Worm (Caenorhabditis elegans) whole organism, L4 larva: ENCODE measurements around the gene npp-3.
A peak's percentile ranks its signal among the peaks of the same experiment; 100 is the strongest.

Experiments
- F10B5.3 ChIP-seq: sonication (generic microtip); optimal IDR thresholded peaks from 2 replicates; lab custom pipeline; 2016; ENCODE audit warnings: mild to moderate bottlenecking, missing genetic modification characterization, missing compliant biosample characterization
- F49E8.2 ChIP-seq: sonication (generic microtip); optimal IDR thresholded peaks from 2 replicates; lab custom pipeline; 2016; ENCODE audit warnings: missing compliant biosample characterization, mild to moderate bottlenecking, missing genetic modification characterization, borderline replicate concordance
- R02D3.7 ChIP-seq: fragments of 150-350 bp; sonication (generic microtip); optimal IDR thresholded peaks from 3 replicates; lab custom pipeline; 2014; ENCODE audit warnings: missing biosample characterization, missing genetic modification characterization
- T26A8.4 ChIP-seq: fragments of 200-800 bp; sonication (Bioruptor generic); IDR thresholded peaks from 2 replicates; pipeline ENCODE4 v1.3.6; 2022; ENCODE audit warnings: missing genetic modification characterization, missing compliant biosample characterization
- Y5F2A.4 ChIP-seq: fragments of 200-800 bp; sonication (Bioruptor generic); optimal IDR thresholded peaks from 2 replicates; lab custom pipeline; 2018; ENCODE audit warnings: mild to moderate bottlenecking, missing genetic modification characterization, missing compliant biosample characterization
- ama-1 ChIP-seq: fragments of 150-350 bp; optimal IDR thresholded peaks from 2 replicates; lab custom pipeline; 2014; ENCODE audit warnings: inconsistent platforms, mixed read lengths
- arid-1 ChIP-seq: fragments of 200-800 bp; sonication (Bioruptor generic); conservative IDR thresholded peaks from 2 replicates; pipeline ENCODE4 v1.3.6; 2022; ENCODE audit warnings: missing genetic modification reagents, missing genetic modification characterization, missing compliant biosample characterization
- ceh-32 ChIP-seq: sonication (generic microtip); optimal IDR thresholded peaks from 2 replicates; lab custom pipeline; 2016; ENCODE audit warnings: mild to moderate bottlenecking, missing genetic modification characterization, missing compliant biosample characterization; ENCODE audit not compliant: poor library complexity
- ceh-44 ChIP-seq: fragments of 200-800 bp; sonication (Bioruptor generic); IDR thresholded peaks from 2 replicates; pipeline ENCODE4 v1.3.6; 2022; ENCODE audit warnings: missing genetic modification reagents, missing genetic modification characterization, missing compliant biosample characterization
- daf-12 ChIP-seq: fragments of 150-350 bp; optimal IDR thresholded peaks from 2 replicates; lab custom pipeline; 2014; ENCODE audit warnings: missing biosample characterization, missing genetic modification reagents, missing genetic modification characterization
- daf-16 ChIP-seq, 3 experiments: sonication (generic microtip); optimal IDR thresholded peaks; 2 replicates each; lab custom pipeline; 2016 to 2017; ENCODE audit warnings: missing genetic modification characterization in 3 of 3, missing genetic modification reagents in 3 of 3, mild to moderate bottlenecking in 2 of 3, missing compliant biosample characterization in 2 of 3, missing biosample characterization in 1 of 3, moderate library complexity in 1 of 3
- daf-19 ChIP-seq: fragments of 200-800 bp; sonication (Bioruptor generic); conservative IDR thresholded peaks from 2 replicates; pipeline ENCODE4 v1.3.6; 2022; ENCODE audit warnings: missing genetic modification characterization, missing compliant biosample characterization
- daf-8 ChIP-seq: fragments of 200-800 bp; sonication (Bioruptor generic); IDR thresholded peaks from 2 replicates; pipeline ENCODE4 v1.3.6; 2022; ENCODE audit warnings: missing genetic modification characterization, missing compliant biosample characterization
- dmd-8 ChIP-seq: fragments of 200-800 bp; sonication (Bioruptor generic); IDR thresholded peaks from 2 replicates; pipeline ENCODE4 v1.3.6; 2022; ENCODE audit warnings: missing genetic modification characterization, missing compliant biosample characterization
- dmd-9 ChIP-seq: fragments of 200-800 bp; sonication (Bioruptor generic); IDR thresholded peaks from 2 replicates; pipeline ENCODE4 v1.3.6; 2022; ENCODE audit warnings: missing genetic modification reagents, missing genetic modification characterization, missing compliant biosample characterization
- dve-1 ChIP-seq: sonication (generic microtip); optimal IDR thresholded peaks from 2 replicates; lab custom pipeline; 2017; ENCODE audit warnings: antibody characterized with exemption, mild to moderate bottlenecking, missing genetic modification characterization, missing compliant biosample characterization; ENCODE audit not compliant: insufficient read depth
- egl-27 ChIP-seq: sonication (generic microtip); optimal IDR thresholded peaks from 3 replicates; lab custom pipeline; 2017; ENCODE audit warnings: missing biosample characterization, missing genetic modification reagents, missing genetic modification characterization
- hif-1 ChIP-seq, 2 experiments: sonication (generic microtip); optimal IDR thresholded peaks; 2 replicates each; lab custom pipeline; 2016 to 2017; ENCODE audit warnings: missing compliant biosample characterization in 2 of 2, missing genetic modification characterization in 2 of 2, missing genetic modification reagents in 2 of 2, missing genotype in 2 of 2, mild to moderate bottlenecking in 1 of 2
- hlh-30 ChIP-seq: sonication (generic microtip); optimal IDR thresholded peaks from 2 replicates; lab custom pipeline; 2017; ENCODE audit warnings: antibody characterized with exemption, mild to moderate bottlenecking, missing genetic modification characterization, missing compliant biosample characterization; ENCODE audit not compliant: insufficient read depth
- hmg-1.1 ChIP-seq: fragments of 200-800 bp; sonication (Bioruptor generic); IDR thresholded peaks from 2 replicates; pipeline ENCODE4 v1.3.6; 2022; ENCODE audit warnings: missing genetic modification reagents, missing genetic modification characterization, missing compliant biosample characterization
- jun-1 ChIP-seq: fragments of 150-350 bp; optimal IDR thresholded peaks from 2 replicates; lab custom pipeline; 2014; ENCODE audit warnings: missing biosample characterization, missing genetic modification reagents, missing genetic modification characterization
- lin-29 ChIP-seq: fragments of 200-800 bp; sonication (Bioruptor generic); IDR thresholded peaks from 2 replicates; pipeline ENCODE4 v1.3.6; 2022; ENCODE audit warnings: missing genetic modification reagents, missing genetic modification characterization, missing compliant biosample characterization
- lin-38 ChIP-seq: fragments of 200-800 bp; sonication (Bioruptor generic); IDR thresholded peaks from 2 replicates; pipeline ENCODE4 v1.3.6; 2022; ENCODE audit warnings: missing genetic modification reagents, missing genetic modification characterization, missing compliant biosample characterization
- lin-39 ChIP-seq: fragments of 150-350 bp; optimal IDR thresholded peaks from 2 replicates; lab custom pipeline; 2014; ENCODE audit warnings: missing biosample characterization, missing genetic modification reagents, missing genetic modification characterization
- lsy-2 ChIP-seq, 2 experiments: fragments of 150-350 bp in 1 of 2; sonication (generic microtip) in 1 of 2; optimal IDR thresholded peaks; 2 replicates each; lab custom pipeline; 2014 to 2017; ENCODE audit warnings: missing biosample characterization in 2 of 2, missing genetic modification characterization in 2 of 2
- mep-1 ChIP-seq: fragments of 150-350 bp; sonication (generic microtip); optimal IDR thresholded peaks from 3 replicates; lab custom pipeline; 2014; ENCODE audit warnings: missing biosample characterization, missing genetic modification characterization
- mes-2 ChIP-seq: sonication (generic microtip); optimal IDR thresholded peaks from 2 replicates; lab custom pipeline; 2016; ENCODE audit warnings: missing genotype, mild to moderate bottlenecking, missing genetic modification characterization, missing compliant biosample characterization; ENCODE audit not compliant: poor library complexity, severe bottlenecking
- mxl-2 ChIP-seq: fragments of 200-800 bp; sonication (Bioruptor generic); conservative IDR thresholded peaks from 2 replicates; pipeline ENCODE4 v1.3.6; 2022; ENCODE audit warnings: missing genetic modification reagents, missing genetic modification characterization, missing compliant biosample characterization
- mxl-3 ChIP-seq: fragments of 200-800 bp; sonication (Bioruptor generic); optimal IDR thresholded peaks from 2 replicates; lab custom pipeline; 2018; ENCODE audit warnings: mild to moderate bottlenecking, missing genetic modification characterization, missing compliant biosample characterization
- nhr-10 ChIP-seq: fragments of 150-350 bp; optimal IDR thresholded peaks from 2 replicates; lab custom pipeline; 2014; ENCODE audit warnings: missing biosample characterization, missing genetic modification characterization
- nhr-102 ChIP-seq: sonication (generic microtip); optimal IDR thresholded peaks from 2 replicates; lab custom pipeline; 2016; ENCODE audit warnings: mild to moderate bottlenecking, missing genetic modification characterization, moderate library complexity, missing compliant biosample characterization
- nhr-25 ChIP-seq: sonication (generic microtip); optimal IDR thresholded peaks from 2 replicates; lab custom pipeline; 2017; ENCODE audit warnings: missing genetic modification characterization, mild to moderate bottlenecking, missing compliant biosample characterization, antibody characterized with exemption, moderate library complexity, borderline replicate concordance; ENCODE audit not compliant: insufficient read depth
- nhr-28 ChIP-seq: fragments of 150-350 bp; optimal IDR thresholded peaks from 2 replicates; lab custom pipeline; 2014; ENCODE audit warnings: missing biosample characterization, missing genetic modification characterization
- nhr-6 ChIP-seq: fragments of 150-350 bp; optimal IDR thresholded peaks from 2 replicates; lab custom pipeline; 2014; ENCODE audit warnings: missing biosample characterization, missing genetic modification characterization
- nhr-77 ChIP-seq: fragments of 150-350 bp; optimal IDR thresholded peaks from 2 replicates; lab custom pipeline; 2014; ENCODE audit warnings: missing biosample characterization, missing genetic modification characterization
- pha-4 ChIP-seq, 2 experiments: fragments of 150-350 bp in 1 of 2; fragments of 200-800 bp in 1 of 2; sonication (Bioruptor generic) in 1 of 2; IDR thresholded peaks in 1 of 2; optimal IDR thresholded peaks in 1 of 2; 2 replicates each; pipeline versions ENCODE4 v1.3.6 to Lab custom; 2014 to 2022; ENCODE audit warnings: missing genetic modification characterization in 2 of 2, missing genetic modification reagents in 2 of 2, missing biosample characterization in 1 of 2, missing compliant biosample characterization in 1 of 2
- rbr-2 ChIP-seq: sonication (generic microtip); optimal IDR thresholded peaks from 2 replicates; lab custom pipeline; 2016; ENCODE audit warnings: missing genotype, missing genetic modification characterization, missing compliant biosample characterization
- sdz-12 ChIP-seq: fragments of 200-800 bp; sonication (Bioruptor generic); optimal IDR thresholded peaks from 2 replicates; lab custom pipeline; 2018; ENCODE audit warnings: mild to moderate bottlenecking, missing genetic modification characterization, missing compliant biosample characterization
- set-16 ChIP-seq: fragments of 200-800 bp; sonication (Bioruptor generic); IDR thresholded peaks from 2 replicates; pipeline ENCODE4 v1.3.6; 2022; ENCODE audit warnings: missing genetic modification reagents, missing genetic modification characterization, missing compliant biosample characterization
- snpc-1.2 ChIP-seq: fragments of 200-800 bp; sonication (Bioruptor generic); IDR thresholded peaks from 2 replicates; pipeline ENCODE4 v1.3.6; 2022; ENCODE audit warnings: missing genetic modification reagents, missing genetic modification characterization, missing compliant biosample characterization
- snpc-4 ChIP-seq: fragments of 150-350 bp; optimal IDR thresholded peaks from 2 replicates; lab custom pipeline; 2014; ENCODE audit warnings: missing biosample characterization, missing genetic modification characterization
- spr-3 ChIP-seq: fragments of 200-800 bp; sonication (Bioruptor generic); optimal IDR thresholded peaks from 2 replicates; lab custom pipeline; 2018; ENCODE audit warnings: mild to moderate bottlenecking, missing genetic modification characterization, missing compliant biosample characterization
- unc-130 ChIP-seq: sonication (generic microtip); optimal IDR thresholded peaks from 2 replicates; lab custom pipeline; 2016; ENCODE audit warnings: missing genetic modification reagents, missing genetic modification characterization, missing compliant biosample characterization
- unc-39 ChIP-seq: sonication (generic microtip); optimal IDR thresholded peaks from 2 replicates; lab custom pipeline; 2017; ENCODE audit warnings: missing biosample characterization, missing genetic modification characterization
- unc-62 ChIP-seq, 3 experiments: fragments of 150-350 bp in 1 of 3; sonication (generic microtip); optimal IDR thresholded peaks in 2 of 3; peaks in 1 of 3; 1 replicate in 1 of 3; 2 replicates in 2 of 3; lab custom pipeline; 2014 to 2017; ENCODE audit warnings: missing biosample characterization in 3 of 3, missing genetic modification characterization in 3 of 3, missing genetic modification reagents in 3 of 3, missing genotype in 1 of 3
- zfp-2 ChIP-seq: sonication (generic microtip); optimal IDR thresholded peaks from 2 replicates; lab custom pipeline; 2016; ENCODE audit warnings: mild to moderate bottlenecking, missing genetic modification characterization, missing compliant biosample characterization
- zfp-3 ChIP-seq: fragments of 200-800 bp; sonication (Bioruptor generic); conservative IDR thresholded peaks from 2 replicates; pipeline ENCODE4 v1.3.6; 2022; ENCODE audit warnings: missing genetic modification reagents, missing genetic modification characterization, missing compliant biosample characterization
- zip-11 ChIP-seq: fragments of 200-800 bp; sonication (Bioruptor generic); IDR thresholded peaks from 2 replicates; pipeline ENCODE4 v1.3.6; 2022; ENCODE audit warnings: missing genetic modification characterization, missing compliant biosample characterization

The npp-3 gene

ce11 chrII:11917530-11917952, 43.0 kb upstream of the npp-3 start (continued):
- no peak for TF ChIP-seq set-16 (GFP tag; lab: Robert Waterston, UW)
- no peak for TF ChIP-seq zfp-2 (tag; lab: Kevin White, UChicago)
- TF ChIP-seq nhr-28 (tag; lab: Kevin White, UChicago): no peak
- TF ChIP-seq ceh-44 (GFP tag; lab: Robert Waterston, UW): no peak
- TF ChIP-seq T26A8.4 (GFP tag; lab: Robert Waterston, UW): 0 out of 2 replicates have a peak, but pooled peaks have one; percentile 33
- TF ChIP-seq unc-130: peak; percentile 38
- TF ChIP-seq F49E8.2: peak; percentile 87
- TF ChIP-seq F10B5.3: no peak
- TF ChIP-seq pha-4 (GFP tag; IDR thresholded peaks at IDR 0.05; lab: Robert Waterston, UW): peak; percentile 69; the same call in 1 of the 2 replicates
- TF ChIP-seq pha-4 (tag; optimal IDR thresholded peaks at IDR 0.05; lab: Kevin White, UChicago): no peak
- TF ChIP-seq mes-2 (tag; lab: Kevin White, UChicago): peak; percentile 34
- 0 out of 2 replicates have a peak, but pooled peaks have one; percentile 19 for TF ChIP-seq zfp-3 (GFP tag; lab: Robert Waterston, UW)
- peak in 1 of 2 experiments; percentile 14 for TF ChIP-seq daf-16 (GFP tag; optimal IDR thresholded peaks at IDR 0.05; lab: Kevin White, UChicago)
- no peak for TF ChIP-seq daf-16 (tag; optimal IDR thresholded peaks at IDR 0.05; lab: Kevin White, UChicago)
- TF ChIP-seq lin-29 (GFP tag; lab: Robert Waterston, UW): 0 out of 2 replicates have a peak, but pooled peaks have one; percentile 30
- TF ChIP-seq jun-1 (tag; lab: Kevin White, UChicago): no peak
- no peak for TF ChIP-seq R02D3.7 (tag; lab: Kevin White, UChicago)
- no peak for TF ChIP-seq lin-39 (tag; lab: Kevin White, UChicago)
- 0 out of 2 replicates have a peak, but pooled peaks have one; percentile 56 for TF ChIP-seq dmd-8 (GFP tag; lab: Robert Waterston, UW)
- no peak for TF ChIP-seq daf-19 (GFP tag; lab: Robert Waterston, UW)
- TF ChIP-seq nhr-10 (tag; lab: Kevin White, UChicago): no peak
- TF ChIP-seq nhr-25 (tag; lab: Kevin White, UChicago): no peak
- peak; percentile 73 for TF ChIP-seq arid-1 (GFP tag; lab: Robert Waterston, UW)
- no peak for TF ChIP-seq spr-3 (GFP tag; lab: Kevin White, UChicago)
- no peak for TF ChIP-seq mxl-2 (GFP tag; lab: Robert Waterston, UW)
- no peak for TF ChIP-seq rbr-2
- no peak for TF ChIP-seq mep-1 (tag; lab: Kevin White, UChicago)
- no peak for TF ChIP-seq hmg-1.1 (GFP tag; lab: Robert Waterston, UW)
- TF ChIP-seq sdz-12 (GFP tag; lab: Kevin White, UChicago): no peak
- peak in 1 of 2 experiments; percentile 71 for TF ChIP-seq unc-62 (GFP tag; optimal IDR thresholded peaks at IDR 0.05 in 1 of 2; lab: Kevin White, UChicago)
- no peak for TF ChIP-seq unc-62 (tag; optimal IDR thresholded peaks at IDR 0.05; lab: Kevin White, UChicago)
- peak; percentile 75 for TF ChIP-seq lin-38
- TF ChIP-seq zip-11: no peak
- no peak for TF ChIP-seq nhr-102 (tag; lab: Kevin White, UChicago)
- TF ChIP-seq ama-1 (lab: Kevin White, UChicago): peak; percentile 48
- no peak for TF ChIP-seq unc-39 (tag; lab: Kevin White, UChicago)
- TF ChIP-seq hif-1 (tag; optimal IDR thresholded peaks at IDR 0.05; lab: Kevin White, UChicago): no peak
- peak; percentile 68; the same call in 1 of the 2 replicates for TF ChIP-seq snpc-1.2 (GFP tag; lab: Robert Waterston, UW)
- TF ChIP-seq egl-27 (tag; lab: Kevin White, UChicago): no peak
- no peak for TF ChIP-seq dve-1 (tag; lab: Kevin White, UChicago)
- TF ChIP-seq dmd-9 (GFP tag; lab: Robert Waterston, UW): no peak
- no peak for TF ChIP-seq hlh-30
- peak; percentile 53 for TF ChIP-seq Y5F2A.4 (GFP tag; lab: Kevin White, UChicago)
- TF ChIP-seq nhr-6 (tag; lab: Kevin White, UChicago): no peak
- no peak for TF ChIP-seq daf-12 (tag; lab: Kevin White, UChicago)
- no peak for TF ChIP-seq snpc-4 (tag; lab: Kevin White, UChicago)
- no peak for TF ChIP-seq nhr-77 (tag; lab: Kevin White, UChicago)
- no peak for TF ChIP-seq ceh-32 (tag; lab: Kevin White, UChicago)
- TF ChIP-seq mxl-3 (GFP tag; lab: Kevin White, UChicago): no peak
- TF ChIP-seq daf-8 (GFP tag; lab: Robert Waterston, UW): 0 out of 2 replicates have a peak, but pooled peaks have one; percentile 65
- TF ChIP-seq lsy-2 (tag; optimal IDR thresholded peaks at IDR 0.05; lab: Kevin White, UChicago): no peak
